Worm (Caenorhabditis elegans) whole organism, L3 larva: ENCODE data around the gene mdh-1.

ENCODE experiments used
- lin-15B ChIP-seq: fragments of 150-350 bp; optimal IDR thresholded peaks from 2 replicates; lab custom pipeline; 2014; ENCODE audit warnings: missing biosample characterization, missing genetic modification characterization
- skn-1 ChIP-seq: fragments of 150-350 bp; optimal IDR thresholded peaks from 2 replicates; lab custom pipeline; 2014; ENCODE audit warnings: missing biosample characterization, missing genetic modification characterization
- unc-62 ChIP-seq: fragments of 150-350 bp; sonication (generic microtip); optimal IDR thresholded peaks from 4 replicates; lab custom pipeline; 2014; ENCODE audit warnings: missing biosample characterization, missing genetic modification reagents, missing genetic modification characterization
- zag-1 ChIP-seq: fragments of 150-350 bp; optimal IDR thresholded peaks from 2 replicates; lab custom pipeline; 2014; ENCODE audit warnings: missing biosample characterization, missing genetic modification characterization

DNA sequence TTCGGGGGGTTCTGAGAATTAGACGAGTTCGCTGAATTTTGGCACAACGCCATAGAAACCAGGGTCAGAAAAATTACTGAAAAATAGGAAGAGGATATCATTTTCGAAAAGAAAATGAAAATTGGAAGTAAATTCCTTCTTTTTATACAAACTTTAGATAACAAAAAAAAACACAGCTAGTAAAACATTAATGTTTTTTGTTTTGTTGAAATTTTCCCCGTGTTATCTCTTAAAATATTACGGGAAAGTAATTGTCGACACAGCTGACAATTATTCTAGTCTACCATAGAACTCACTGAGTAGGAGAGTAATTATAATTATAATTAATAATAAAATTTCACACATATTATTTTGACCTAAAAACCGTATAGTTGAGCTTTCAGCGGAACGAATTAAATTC is 42.8 kb upstream of the mdh-1 start, which contains the start of gene spp-26:
- TF ChIP-seq unc-62 (GFP tag; lab: Kevin White, UChicago) (no peak), skn-1 (tag; lab: Kevin White, UChicago) (no peak), zag-1 (tag; lab: Kevin White, UChicago) (no peak), lin-15B (tag; lab: Kevin White, UChicago) (no peak)
